Fruit fly (Drosophila melanogaster) whole organism, embryonic: Measurements from ENCODE around the gene CG15262.

ENCODE experiments used
- Ada2b ChIP-seq: fragments of 200-800 bp; sonication (Bioruptor generic); IDR thresholded peaks from 2 replicates; pipeline ENCODE4 v1.3.6; 2022; ENCODE audit warnings: missing biosample characterization, missing genetic modification characterization
- Asciz ChIP-seq: fragments of 200-800 bp; sonication (Bioruptor generic); optimal IDR thresholded peaks from 2 replicates; lab custom pipeline; 2017; ENCODE audit warnings: missing biosample characterization, mild to moderate bottlenecking, missing genetic modification characterization, missing genetic modification reagents
- B-H1 ChIP-seq: fragments of 200-800 bp; sonication (Bioruptor generic); IDR thresholded peaks from 3 replicates; pipeline ENCODE4 v1.3.6; 2022; ENCODE audit warnings: missing biosample characterization, missing genetic modification characterization
- Blimp-1 ChIP-seq: fragments of 200-800 bp; sonication (Bioruptor generic); optimal IDR thresholded peaks from 3 replicates; lab custom pipeline; 2018; ENCODE audit warnings: missing biosample characterization, missing genetic modification characterization, mild to moderate bottlenecking, moderate library complexity, missing genetic modification reagents
- C15 ChIP-seq: fragments of 200-800 bp; sonication (Bioruptor generic); IDR thresholded peaks from 3 replicates; pipeline ENCODE4 v1.3.6; 2022; ENCODE audit warnings: missing biosample characterization, missing genetic modification characterization
- CG10267 ChIP-seq: fragments of 200-800 bp; sonication (Bioruptor generic); optimal IDR thresholded peaks from 2 replicates; lab custom pipeline; 2018; ENCODE audit warnings: missing biosample characterization, mild to moderate bottlenecking, missing genetic modification characterization, moderate library complexity
- CG12299 ChIP-seq: fragments of 200-800 bp; sonication (Bioruptor generic); optimal IDR thresholded peaks from 2 replicates; lab custom pipeline; 2018; ENCODE audit warnings: missing biosample characterization, mild to moderate bottlenecking, missing genetic modification characterization
- CG12659 ChIP-seq: fragments of 200-800 bp; sonication (Bioruptor generic); optimal IDR thresholded peaks from 3 replicates; lab custom pipeline; 2017; ENCODE audit warnings: mild to moderate bottlenecking, missing biosample characterization, missing genetic modification reagents, missing genetic modification characterization
- CG14710 ChIP-seq: fragments of 200-800 bp; sonication (Bioruptor generic); optimal IDR thresholded peaks from 3 replicates; lab custom pipeline; 2019; ENCODE audit warnings: missing biosample characterization, mild to moderate bottlenecking, missing genetic modification characterization, moderate library complexity
- CG14860 ChIP-seq: fragments of 200-800 bp; sonication (Bioruptor generic); IDR thresholded peaks from 3 replicates; pipeline ENCODE4 v1.3.6; 2022; ENCODE audit warnings: missing biosample characterization, missing genetic modification characterization; ENCODE audit not compliant: partially characterized antibody
- CG15696 ChIP-seq: fragments of 200-800 bp; sonication (Bioruptor generic); optimal IDR thresholded peaks from 2 replicates; lab custom pipeline; 2019; ENCODE audit warnings: missing biosample characterization, mild to moderate bottlenecking, missing genetic modification characterization, moderate library complexity
- CG17829 ChIP-seq: fragments of 200-800 bp; optimal IDR thresholded peaks from 2 replicates; lab custom pipeline; 2019; ENCODE audit warnings: missing biosample characterization, mild to moderate bottlenecking, missing genetic modification characterization, moderate library complexity
- CG1792 ChIP-seq: fragments of 200-800 bp; sonication (Bioruptor generic); optimal IDR thresholded peaks from 2 replicates; lab custom pipeline; 2016; ENCODE audit warnings: missing biosample characterization, missing genetic modification characterization
- CG2116 ChIP-seq: fragments of 200-800 bp; sonication (Bioruptor generic); optimal IDR thresholded peaks from 3 replicates; lab custom pipeline; 2018; ENCODE audit warnings: missing biosample characterization, mild to moderate bottlenecking, missing genetic modification characterization
- CG2678 ChIP-seq: fragments of 200-800 bp; sonication (Bioruptor generic); optimal IDR thresholded peaks from 3 replicates; lab custom pipeline; 2019; ENCODE audit warnings: missing biosample characterization, mild to moderate bottlenecking, missing genetic modification characterization, moderate library complexity
- CG31388 ChIP-seq: fragments of 200-800 bp; sonication (Bioruptor generic); optimal IDR thresholded peaks from 2 replicates; lab custom pipeline; 2016; ENCODE audit warnings: missing biosample characterization, missing genetic modification characterization
- CG43689 ChIP-seq: fragments of 200-800 bp; sonication (Bioruptor generic); IDR thresholded peaks from 2 replicates; pipeline ENCODE4 v1.3.6; 2022; ENCODE audit warnings: missing biosample characterization, missing genetic modification characterization
- CG8944 ChIP-seq: fragments of 200-800 bp; sonication (Bioruptor generic); optimal IDR thresholded peaks from 3 replicates; lab custom pipeline; 2016; ENCODE audit warnings: missing biosample characterization, missing genetic modification characterization
- Dfd ChIP-seq, 2 experiments: fragments of >200 bp; optimal IDR thresholded peaks; 2 replicates each; lab custom pipeline; 2017; ENCODE audit warnings: missing biosample characterization in 2 of 2, missing genetic modification characterization in 2 of 2
- Doc3 ChIP-seq: fragments of 200-800 bp; sonication (Bioruptor generic); IDR thresholded peaks from 3 replicates; pipeline ENCODE4 v1.3.6; 2022; ENCODE audit warnings: missing biosample characterization, missing genetic modification characterization; ENCODE audit not compliant: partially characterized antibody
- E2f1 ChIP-seq: fragments of 200-800 bp; sonication (Bioruptor generic); IDR thresholded peaks from 2 replicates; pipeline ENCODE4 v1.3.6; 2022; ENCODE audit warnings: missing biosample characterization, missing genetic modification characterization
- ERR ChIP-seq: fragments of 200-800 bp; sonication (Bioruptor generic); optimal IDR thresholded peaks from 2 replicates; lab custom pipeline; 2016; ENCODE audit warnings: missing biosample characterization, missing genetic modification characterization
- Hsf ChIP-seq: fragments of 200-800 bp; sonication (Bioruptor generic); optimal IDR thresholded peaks from 3 replicates; lab custom pipeline; 2016; ENCODE audit warnings: missing biosample characterization, missing genetic modification characterization
- Lim3 ChIP-seq: fragments of 200-800 bp; sonication (Bioruptor generic); IDR thresholded peaks from 2 replicates; pipeline ENCODE4 v1.3.6; 2022; ENCODE audit warnings: missing biosample characterization, missing genetic modification characterization
- Myb ChIP-seq: fragments of 200-800 bp; sonication (Bioruptor generic); optimal IDR thresholded peaks from 2 replicates; lab custom pipeline; 2016; ENCODE audit warnings: missing biosample characterization, missing genetic modification characterization
- Nf-YC ChIP-seq: fragments of 200-800 bp; optimal IDR thresholded peaks from 3 replicates; lab custom pipeline; 2019; ENCODE audit warnings: missing biosample characterization, mild to moderate bottlenecking, missing genetic modification characterization, moderate library complexity
- Oaz ChIP-seq: fragments of 200-800 bp; sonication (Bioruptor generic); IDR thresholded peaks from 2 replicates; pipeline ENCODE4 v1.3.6; 2022; ENCODE audit warnings: missing biosample characterization, missing genetic modification characterization
- Opbp ChIP-seq: fragments of 200-800 bp; sonication (Bioruptor generic); IDR thresholded peaks from 3 replicates; pipeline ENCODE4 v1.3.6; 2022; ENCODE audit warnings: missing biosample characterization, missing genetic modification characterization; ENCODE audit not compliant: partially characterized antibody
- Ravus ChIP-seq: fragments of 200-800 bp; sonication (Bioruptor generic); IDR thresholded peaks from 2 replicates; pipeline ENCODE4 v1.3.6; 2022; ENCODE audit warnings: missing biosample characterization, missing genetic modification characterization
- Sox100B ChIP-seq: fragments of 200-800 bp; sonication (Bioruptor generic); optimal IDR thresholded peaks from 3 replicates; lab custom pipeline; 2018; ENCODE audit warnings: missing biosample characterization, mild to moderate bottlenecking, missing genetic modification characterization
- Ssrp ChIP-seq: fragments of 200-800 bp; sonication (Bioruptor generic); optimal IDR thresholded peaks from 2 replicates; lab custom pipeline; 2018; ENCODE audit warnings: missing biosample characterization, mild to moderate bottlenecking, missing genetic modification characterization, moderate library complexity
- corto ChIP-seq: fragments of 200-800 bp; sonication (Bioruptor generic); optimal IDR thresholded peaks from 2 replicates; lab custom pipeline; 2016; ENCODE audit warnings: missing biosample characterization, mild to moderate bottlenecking, missing genetic modification characterization, moderate library complexity
- crp ChIP-seq, 2 experiments: fragments of 200-800 bp; sonication (Bioruptor generic); optimal IDR thresholded peaks; 2 replicates in 1 of 2; 3 replicates in 1 of 2; lab custom pipeline; 2017; ENCODE audit warnings: missing biosample characterization in 2 of 2, missing genetic modification characterization in 2 of 2, mild to moderate bottlenecking in 1 of 2, moderate library complexity in 1 of 2
- dan ChIP-seq: fragments of 200-800 bp; sonication (Bioruptor generic); IDR thresholded peaks from 2 replicates; pipeline ENCODE4 v1.3.6; 2022; ENCODE audit warnings: missing biosample characterization, missing genetic modification characterization
- dmrt11E ChIP-seq: fragments of 200-800 bp; sonication (Bioruptor generic); optimal IDR thresholded peaks from 3 replicates; lab custom pipeline; 2018; ENCODE audit warnings: missing biosample characterization, mild to moderate bottlenecking, missing genetic modification characterization, moderate library complexity
- ewg ChIP-seq: fragments of 200-800 bp; sonication (Bioruptor generic); optimal IDR thresholded peaks from 3 replicates; lab custom pipeline; 2017; ENCODE audit warnings: mild to moderate bottlenecking, missing biosample characterization, missing genetic modification reagents, missing genetic modification characterization
- fd3F ChIP-seq: fragments of 200-800 bp; sonication (Bioruptor generic); optimal IDR thresholded peaks from 2 replicates; lab custom pipeline; 2018; ENCODE audit warnings: missing biosample characterization, mild to moderate bottlenecking, missing genetic modification characterization, moderate library complexity
- fru ChIP-seq: fragments of >200 bp; optimal IDR thresholded peaks from 2 replicates; lab custom pipeline; 2017
- gfzf ChIP-seq: fragments of 200-800 bp; sonication (Bioruptor generic); optimal IDR thresholded peaks from 2 replicates; lab custom pipeline; 2016; ENCODE audit warnings: missing biosample characterization, mild to moderate bottlenecking, missing genetic modification characterization, moderate library complexity
- hkb ChIP-seq, 2 experiments: fragments of 200-800 bp in 1 of 2; fragments of >200 bp in 1 of 2; sonication (Bioruptor generic) in 1 of 2; IDR thresholded peaks in 1 of 2; optimal IDR thresholded peaks in 1 of 2; 2 replicates each; pipeline versions ENCODE4 v1.3.6 to Lab custom; 2017 to 2022; ENCODE audit warnings: missing biosample characterization in 1 of 2, missing genetic modification characterization in 1 of 2
- phol ChIP-seq: fragments of 200-800 bp; sonication (Bioruptor generic); optimal IDR thresholded peaks from 3 replicates; lab custom pipeline; 2018; ENCODE audit warnings: missing biosample characterization, mild to moderate bottlenecking, missing genetic modification characterization, moderate library complexity
- pum ChIP-seq: fragments of 200-800 bp; sonication (Bioruptor generic); optimal IDR thresholded peaks from 2 replicates; lab custom pipeline; 2016; ENCODE audit warnings: missing biosample characterization, missing genetic modification characterization
- repo ChIP-seq: fragments of 200-800 bp; sonication (Bioruptor generic); optimal IDR thresholded peaks from 2 replicates; lab custom pipeline; 2016; ENCODE audit warnings: missing biosample characterization, missing genetic modification characterization
- tgo ChIP-seq: fragments of 200-800 bp; sonication (Bioruptor generic); IDR thresholded peaks from 3 replicates; pipeline ENCODE4 v1.3.6; 2022; ENCODE audit warnings: missing biosample characterization, missing genetic modification characterization
- tna ChIP-seq: fragments of 200-800 bp; sonication (Bioruptor generic); IDR thresholded peaks from 2 replicates; pipeline ENCODE4 v1.3.6; 2022; ENCODE audit warnings: missing biosample characterization, missing genetic modification characterization; ENCODE audit not compliant: partially characterized antibody
- usp ChIP-seq: fragments of >200 bp; optimal IDR thresholded peaks from 2 replicates; lab custom pipeline; 2017; ENCODE audit warnings: missing biosample characterization, missing genetic modification characterization
- vnd ChIP-seq: fragments of 200-800 bp; sonication (Bioruptor generic); IDR thresholded peaks from 3 replicates; pipeline ENCODE4 v1.3.6; 2022; ENCODE audit warnings: missing biosample characterization, missing genetic modification characterization; ENCODE audit not compliant: partially characterized antibody
- zfh2 ChIP-seq: fragments of 200-800 bp; sonication (Bioruptor generic); optimal IDR thresholded peaks from 2 replicates; lab custom pipeline; 2016; ENCODE audit warnings: missing biosample characterization, missing genetic modification characterization

The CG15262 gene

dm6 chr2L:15271757-15272589 lies 25.6 kb upstream of the CG15262 start, which contains the start of gene Cul3 (continued):
- TF ChIP-seq ERR (GFP tag; lab: Kevin White, UChicago) (no peak), dan (GFP tag; lab: Robert Waterston, UW) (no peak), E2f1 (GFP tag; lab: Robert Waterston, UW) (no peak), gfzf (GFP tag; lab: Kevin White, UChicago) (no peak), Myb (GFP tag; lab: Kevin White, UChicago) (peak; percentile 17), tgo (GFP tag; lab: Robert Waterston, UW) (no peak), zfh2 (GFP tag; lab: Kevin White, UChicago) (no peak), repo (GFP tag; lab: Kevin White, UChicago) (no peak), Oaz (GFP tag; lab: Robert Waterston, UW) (no peak), CG14860 (GFP tag; lab: Robert Waterston, UW) (peak; percentile 63; the same call in 2 of the 3 replicates), vnd (peak; percentile 85), phol (tag; lab: Kevin White, UChicago) (peak; percentile 22), Dfd (GFP tag; optimal IDR thresholded peaks at IDR 0.05; lab: Kevin White, UChicago) (no peak), tna (GFP tag; lab: Robert Waterston, UW) (peak; percentile 36; the same call in 1 of the 2 replicates), Nf-YC (peak; percentile 52), Lim3 (GFP tag; lab: Robert Waterston, UW) (no peak), CG2116 (peak; percentile 28), CG17829 (tag; lab: Kevin White, UChicago) (peak; percentile 44), usp (GFP tag; lab: Kevin White, UChicago) (no peak), Ada2b (GFP tag; lab: Robert Waterston, UW) (0 out of 2 replicates have a peak, but pooled peaks have one; percentile 19), CG12659 (GFP tag; lab: Kevin White, UChicago) (peak; percentile 21), CG2678 (tag; lab: Kevin White, UChicago) (peak; percentile 51), fru (lab: Kevin White, UChicago) (no peak), fd3F (GFP tag; lab: Kevin White, UChicago) (peak; percentile 19), Ssrp (peak; percentile 1), Ravus (no peak), hkb (optimal IDR thresholded peaks at IDR 0.05; lab: Kevin White, UChicago) (no peak), hkb (GFP tag; IDR thresholded peaks at IDR 0.05; lab: Robert Waterston, UW) (no peak), Doc3 (peak; percentile 74), dmrt11E (tag; lab: Kevin White, UChicago) (peak; percentile 43), C15 (GFP tag; lab: Robert Waterston, UW) (no peak), CG1792 (no peak), Asciz (GFP tag; lab: Kevin White, UChicago) (no peak), CG31388 (GFP tag; lab: Kevin White, UChicago) (no peak), CG14710 (tag; lab: Kevin White, UChicago) (peak; percentile 28), Hsf (GFP tag; lab: Kevin White, UChicago) (no peak), CG15696 (tag; lab: Kevin White, UChicago) (peak; percentile 11), pum (GFP tag; lab: Kevin White, UChicago) (no peak), CG8944 (no peak), ewg (GFP tag; lab: Kevin White, UChicago) (no peak), B-H1 (GFP tag; lab: Robert Waterston, UW) (no peak), CG43689 (no peak), CG12299 (tag; lab: Kevin White, UChicago) (peak; percentile 3), CG10267 (tag; lab: Kevin White, UChicago) (peak; percentile 87), crp (GFP tag; optimal IDR thresholded peaks at IDR 0.05; lab: Kevin White, UChicago) (no peak), Blimp-1 (GFP tag; lab: Kevin White, UChicago) (no peak), corto (no peak), Sox100B (GFP tag; lab: Kevin White, UChicago) (peak; percentile 21), Opbp (GFP tag; lab: Robert Waterston, UW) (peak; percentile 85)
